Worm (Caenorhabditis elegans) whole organism, L4/young adult: Measurements from ENCODE around the gene capg-2.

ENCODE experiments used
- W03F9.2 ChIP-seq: fragments of 150-350 bp; optimal IDR thresholded peaks from 2 replicates; lab custom pipeline; 2014; ENCODE audit warnings: missing biosample characterization, missing genetic modification characterization
- dao-5 ChIP-seq: sonication (generic microtip); optimal IDR thresholded peaks from 2 replicates; lab custom pipeline; 2016; ENCODE audit warnings: missing genotype, missing genetic modification characterization, moderate library complexity, missing compliant biosample characterization
- him-1 ChIP-seq: sonication (generic microtip); optimal IDR thresholded peaks from 2 replicates; lab custom pipeline; 2016; ENCODE audit warnings: missing genotype, missing genetic modification reagents, missing genetic modification characterization, missing compliant biosample characterization

Gene capg-2

DNA sequence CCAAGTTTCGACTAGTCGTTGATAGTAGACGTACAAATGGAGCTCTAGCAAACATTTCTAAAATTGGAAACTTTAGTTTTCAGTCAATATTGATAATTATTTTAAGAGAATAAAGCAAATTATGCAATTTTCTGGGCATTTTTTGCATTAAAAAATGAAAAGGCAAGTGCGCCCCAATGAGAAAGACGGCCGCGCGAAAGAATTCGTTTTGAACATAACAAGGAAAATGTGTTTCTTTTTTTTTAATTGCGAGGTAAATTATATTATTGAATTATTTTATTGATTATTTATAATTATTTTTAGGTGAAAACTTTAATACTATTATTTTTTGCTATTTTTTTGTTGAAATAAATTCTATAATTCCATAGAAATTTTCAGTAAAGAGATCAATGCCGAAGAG lies at the start of gene capg-2, which contains the start of gene tsfm-1:
Gene capg-2 (plus strand): TSS at position 379 of the 400 bp plus-strand sequence.
Gene tsfm-1 (minus strand): TSS at position 57 of the 400 bp plus-strand sequence.
- TF ChIP-seq dao-5 (tag; lab: Kevin White, UChicago) (no peak), him-1 (tag; lab: Kevin White, UChicago) (no peak), W03F9.2 (tag; lab: Kevin White, UChicago) (peak; percentile 19)

DNA sequence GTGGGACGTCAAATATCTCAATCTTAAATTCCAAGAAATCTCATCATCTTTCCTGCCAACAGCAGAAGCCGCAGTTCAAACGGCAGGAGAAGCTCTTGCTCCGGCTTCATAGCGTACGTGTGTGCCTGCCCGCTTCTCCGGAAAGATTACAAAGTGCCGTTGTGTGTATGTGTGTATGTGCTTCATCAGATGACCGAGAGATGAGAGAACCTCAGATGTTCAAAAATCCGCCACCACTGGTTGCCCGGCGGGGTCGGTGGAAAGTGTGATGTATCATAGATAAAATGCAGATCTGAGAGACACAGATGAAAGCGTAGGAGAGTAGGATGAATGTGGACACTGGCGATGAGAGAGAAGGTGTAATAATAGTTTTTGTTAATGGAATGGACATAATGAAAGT lies 38.2 kb upstream of the capg-2 start:
- TF ChIP-seq dao-5 (tag; lab: Kevin White, UChicago) = no peak
- no peak for TF ChIP-seq him-1 (tag; lab: Kevin White, UChicago)
- no peak for TF ChIP-seq W03F9.2 (tag; lab: Kevin White, UChicago)

DNA sequence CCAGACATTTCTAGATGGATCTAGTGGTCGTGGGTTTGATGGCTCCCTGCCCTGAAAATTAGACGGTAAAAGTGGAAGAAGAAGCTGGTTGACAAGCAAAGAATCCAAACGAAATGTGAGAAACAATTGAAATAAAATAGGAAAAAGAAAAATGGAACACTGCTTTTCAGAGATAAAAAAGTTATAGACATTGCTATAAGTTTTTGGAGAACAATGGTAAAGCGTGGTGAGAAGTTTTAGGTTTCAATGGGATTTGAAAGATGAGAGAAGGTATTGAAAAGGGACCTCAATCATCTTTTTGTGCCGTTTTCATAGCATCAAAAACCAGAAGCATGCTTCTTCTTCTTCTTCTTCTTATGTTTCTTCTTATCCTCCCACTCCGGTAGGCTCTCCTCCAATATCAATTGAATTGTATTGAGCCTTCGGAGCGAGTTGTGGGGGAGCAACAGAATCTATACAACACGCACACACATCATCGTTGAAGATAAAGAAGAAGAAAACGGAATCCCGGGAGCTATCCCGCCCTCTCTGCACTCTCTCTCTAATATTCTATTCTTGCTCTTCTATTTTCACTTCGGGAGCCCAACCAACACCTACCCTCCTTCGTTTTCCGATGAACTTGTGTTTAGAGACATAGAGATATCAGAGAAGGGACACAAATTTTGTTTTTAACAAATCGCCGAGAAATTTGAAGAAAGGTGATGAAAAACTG lies 37.2 kb upstream of the capg-2 start, which contains the start of gene myo-3:
Gene myo-3 (minus strand): TSS at position 51 of the 712 bp plus-strand sequence.
- TF ChIP-seq him-1 (tag; lab: Kevin White, UChicago) (no peak), W03F9.2 (tag; lab: Kevin White, UChicago) (no peak), dao-5 (tag; lab: Kevin White, UChicago) (no peak)

DNA sequence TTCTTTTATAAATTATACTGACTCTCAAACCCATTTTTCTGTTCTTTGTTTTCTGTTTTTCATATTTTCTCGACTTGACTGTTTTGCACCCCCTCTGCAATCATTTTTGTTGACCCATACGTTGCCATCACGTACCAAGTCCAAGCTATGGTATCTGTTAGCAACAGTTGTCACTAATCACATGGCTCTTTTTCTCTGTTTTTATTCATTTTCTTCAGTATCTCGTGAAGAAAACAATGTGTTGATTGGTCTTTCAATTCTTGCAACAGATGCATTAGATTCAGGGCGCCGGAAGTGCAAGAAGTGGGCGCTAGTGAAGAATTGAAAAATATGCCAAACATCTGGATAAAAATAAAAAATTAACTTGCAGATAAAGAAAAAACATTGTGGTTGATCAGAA lies 36.2 kb upstream of the capg-2 start:
- TF ChIP-seq W03F9.2 (tag; lab: Kevin White, UChicago) = no peak
- TF ChIP-seq him-1 (tag; lab: Kevin White, UChicago) = no peak
- TF ChIP-seq dao-5 (tag; lab: Kevin White, UChicago) = no peak

DNA sequence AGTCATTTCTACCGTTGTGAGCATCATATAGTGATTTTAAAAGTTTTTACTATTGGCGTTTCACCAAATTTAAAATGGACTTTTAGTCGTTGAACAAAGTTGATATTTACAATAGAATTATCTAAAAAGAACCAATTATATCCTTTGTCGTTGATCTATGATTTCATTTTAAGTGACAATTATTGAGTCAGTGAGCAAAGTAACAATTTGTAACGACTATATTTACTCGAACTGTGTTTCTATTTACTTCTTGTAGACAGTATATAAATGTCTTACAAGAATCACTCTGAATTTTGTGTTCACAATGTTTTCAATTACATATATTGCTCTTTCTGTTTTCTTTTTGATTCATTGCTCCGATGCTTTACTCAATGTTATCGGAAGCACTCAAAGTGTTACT lies 30.5 kb upstream of the capg-2 start, which contains the start of gene ttr-22:
Gene ttr-22 (plus strand): TSS at position 301 of the 400 bp plus-strand sequence.
- TF ChIP-seq dao-5 (tag; lab: Kevin White, UChicago) (no peak), W03F9.2 (tag; lab: Kevin White, UChicago) (no peak), him-1 (tag; lab: Kevin White, UChicago) (no peak)

DNA sequence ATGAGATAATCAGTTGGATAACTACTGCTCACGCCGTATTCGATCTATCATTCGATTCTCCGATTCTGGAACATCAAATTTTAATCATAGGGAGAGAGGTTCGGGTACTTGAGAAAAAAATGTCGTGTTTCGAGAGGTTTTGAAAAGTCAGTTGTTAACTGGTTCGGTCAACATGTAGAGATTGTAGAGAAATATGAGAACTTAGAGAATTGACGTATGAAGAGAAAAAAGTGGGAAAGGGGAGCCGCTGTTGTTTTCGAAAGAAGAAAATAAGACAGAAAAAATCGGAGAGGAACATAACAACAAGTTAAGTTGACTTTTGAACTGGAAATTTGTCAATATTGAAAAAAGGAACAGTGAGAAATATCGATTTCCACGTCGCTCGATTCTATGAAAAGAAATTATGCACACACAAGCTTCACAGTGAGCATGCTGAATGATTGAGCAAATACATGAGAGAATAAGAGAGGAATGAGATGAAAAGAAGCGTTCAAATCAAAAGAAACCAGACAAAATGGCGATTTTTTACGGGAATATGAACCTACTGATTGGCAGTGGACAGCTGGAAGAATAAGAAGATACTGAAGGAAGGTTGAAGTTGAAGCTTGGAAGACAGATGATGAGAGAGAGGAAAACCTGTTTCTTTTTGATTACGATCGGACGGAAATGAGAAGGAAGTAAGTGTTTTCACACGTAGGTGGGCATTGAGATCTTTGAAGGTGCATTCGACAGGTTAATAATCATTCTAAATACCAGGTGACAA lies 26.5 kb upstream of the capg-2 start, which contains the start of the genes T04H1.13, slfl-5 and rad-50:
Gene T04H1.13 (minus strand): TSS at position 51 of the 763 bp plus-strand sequence.
Gene slfl-5 (minus strand): TSS at position 65 of the 763 bp plus-strand sequence.
Gene rad-50 (plus strand): TSS at position 667 of the 763 bp plus-strand sequence.
- no peak for TF ChIP-seq him-1 (tag; lab: Kevin White, UChicago)

DNA sequence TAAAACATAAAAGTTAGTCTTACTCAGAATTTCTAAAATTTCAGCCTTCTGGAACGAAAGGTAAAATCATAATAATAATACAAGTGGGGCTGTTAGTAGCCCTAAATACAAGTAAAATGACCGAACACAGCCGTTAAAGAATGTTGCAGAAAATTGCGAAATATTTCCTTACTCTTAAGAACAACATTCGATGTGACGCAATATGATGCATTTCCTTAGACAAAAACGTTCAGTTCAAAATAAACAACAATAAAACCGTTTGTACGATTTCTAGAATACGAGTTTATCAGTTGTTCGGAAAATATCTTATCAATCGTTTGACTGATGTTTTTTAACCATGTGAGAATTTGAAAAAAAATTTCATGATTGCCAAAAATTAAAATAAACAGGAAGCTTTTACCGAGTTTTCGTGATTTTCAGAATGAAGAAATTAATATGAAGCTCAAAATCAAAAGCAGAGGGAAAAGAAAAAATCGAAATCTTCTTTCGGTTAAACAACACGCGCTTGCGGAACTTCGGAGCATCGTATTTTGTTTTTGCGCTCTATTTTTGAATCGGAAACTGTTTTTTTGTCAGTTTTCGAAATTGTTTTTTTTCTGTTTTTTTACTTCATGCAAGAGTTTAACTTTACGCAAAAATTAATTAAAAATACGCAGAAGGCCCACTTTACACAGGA lies 25.8 kb upstream of the capg-2 start:
- TF ChIP-seq dao-5 (tag; lab: Kevin White, UChicago) (no peak), W03F9.2 (tag; lab: Kevin White, UChicago) (no peak), him-1 (tag; lab: Kevin White, UChicago) (no peak)

DNA sequence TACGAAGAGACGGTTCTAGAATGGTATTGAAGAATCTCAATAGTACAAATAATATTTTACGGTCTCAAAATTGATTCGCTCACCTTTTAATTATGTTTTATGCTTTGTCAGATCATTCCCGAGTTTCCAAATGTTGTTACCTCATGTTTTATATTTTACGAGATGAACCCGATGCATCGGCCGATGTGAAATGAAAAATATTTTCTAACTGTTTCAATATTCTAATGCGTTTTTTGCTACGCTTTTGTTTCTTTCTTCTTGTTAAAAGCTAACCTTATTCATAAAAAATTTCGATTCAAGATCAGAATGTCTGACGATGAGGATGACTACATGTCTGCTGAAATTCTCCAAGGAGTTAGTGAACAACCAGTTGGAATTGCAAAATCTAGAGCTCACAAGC lies 20.6 kb upstream of the capg-2 start, which contains the start of gene T04H1.5:
Gene T04H1.5 (plus strand): TSS at position 301 of the 400 bp plus-strand sequence.
- TF ChIP-seq him-1 (tag; lab: Kevin White, UChicago) (no peak), dao-5 (tag; lab: Kevin White, UChicago) (no peak), W03F9.2 (tag; lab: Kevin White, UChicago) (no peak)

DNA sequence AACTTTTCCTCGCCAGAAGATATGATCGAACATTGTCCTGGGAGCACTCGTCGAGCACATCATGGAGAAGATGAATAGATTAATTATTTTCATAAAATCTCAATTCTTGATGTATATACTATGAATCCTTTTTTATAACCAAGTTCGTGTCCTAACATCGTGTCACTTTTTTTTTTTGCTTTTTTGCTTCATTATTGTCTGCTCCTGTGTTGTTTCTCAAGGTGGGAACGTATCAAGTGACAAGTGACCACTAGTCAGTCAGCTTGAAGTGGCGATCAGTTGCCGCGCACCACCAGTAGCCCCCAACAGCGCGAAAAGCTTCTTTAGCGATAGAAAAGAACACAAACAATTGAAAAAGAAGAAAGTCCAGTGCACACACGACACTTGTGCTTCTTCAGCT lies 19.4 kb upstream of the capg-2 start, which contains the start of gene lrx-1:
Gene lrx-1 (plus strand): TSS at position 301 of the 400 bp plus-strand sequence.
- TF ChIP-seq him-1 (tag; lab: Kevin White, UChicago) (no peak), W03F9.2 (tag; lab: Kevin White, UChicago) (no peak), dao-5 (tag; lab: Kevin White, UChicago) (no peak)

DNA sequence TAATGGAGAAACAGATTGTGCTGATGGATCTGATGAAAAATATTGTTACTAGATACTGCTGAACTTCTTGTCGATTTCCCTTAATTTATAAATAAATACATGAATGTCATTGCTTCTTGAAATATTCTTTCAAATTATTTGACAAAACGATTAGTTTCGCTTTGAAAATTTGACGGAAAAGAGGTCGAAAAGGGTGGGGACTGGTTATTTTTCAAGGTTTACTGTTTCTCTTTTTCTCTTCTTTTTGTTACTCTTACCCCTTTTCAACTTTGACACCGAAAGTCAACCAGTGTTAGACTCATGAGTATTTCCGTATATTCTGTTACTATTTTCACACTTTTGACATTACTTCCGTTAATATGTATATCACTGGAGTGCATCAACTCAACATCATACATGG lies 16.3 kb upstream of the capg-2 start, which contains the start of gene T04H1.12:
Gene T04H1.12 (plus strand): TSS at position 301 of the 400 bp plus-strand sequence.
- TF ChIP-seq dao-5 (tag; lab: Kevin White, UChicago) (no peak), him-1 (tag; lab: Kevin White, UChicago) (no peak), W03F9.2 (tag; lab: Kevin White, UChicago) (no peak)

DNA sequence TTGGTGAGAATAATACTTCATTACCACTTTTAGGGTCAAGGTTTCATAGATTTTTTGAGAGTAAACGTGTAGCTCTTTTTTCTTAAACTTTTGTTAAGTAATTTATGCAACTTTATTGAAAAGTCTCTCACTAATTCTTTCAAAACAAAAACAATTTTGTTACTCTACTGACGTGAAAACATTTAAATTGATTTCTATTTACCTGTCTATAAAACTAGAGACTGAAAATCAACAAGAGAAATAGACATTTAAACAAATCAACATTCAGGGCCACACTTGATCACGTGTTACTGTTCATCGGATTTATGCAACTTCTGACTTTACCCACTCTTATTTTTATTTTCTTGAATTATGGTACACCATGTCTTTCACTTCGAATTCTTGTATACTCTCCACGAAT lies 15.3 kb upstream of the capg-2 start, which contains the start of gene ugt-55:
Gene ugt-55 (plus strand): TSS at position 301 of the 400 bp plus-strand sequence.
- TF ChIP-seq him-1 (tag; lab: Kevin White, UChicago) = no peak
- TF ChIP-seq dao-5 (tag; lab: Kevin White, UChicago) = no peak
- no peak for TF ChIP-seq W03F9.2 (tag; lab: Kevin White, UChicago)

DNA sequence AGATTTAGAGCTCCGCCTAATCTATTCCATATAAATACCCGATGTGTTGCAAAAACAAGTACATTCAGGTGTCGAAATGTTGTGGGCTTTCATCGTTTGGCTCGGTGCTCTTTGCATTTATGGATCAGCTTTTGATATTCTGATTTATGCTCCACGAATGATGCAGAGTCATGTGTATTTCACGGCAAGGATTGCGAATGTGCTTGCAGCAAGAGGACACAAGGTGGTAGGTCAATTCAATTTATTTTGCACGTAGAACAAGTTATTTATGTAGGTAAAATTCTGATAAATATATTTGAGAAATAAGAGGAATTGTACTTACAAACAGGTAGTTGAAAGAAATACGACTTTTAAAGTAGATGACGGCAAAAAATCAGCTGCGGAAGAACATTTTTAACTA lies 12.8 kb upstream of the capg-2 start, which contains the start of gene ugt-56:
Gene ugt-56 (plus strand): TSS at position 61 of the 400 bp plus-strand sequence.
- TF ChIP-seq him-1 (tag; lab: Kevin White, UChicago) = no peak
